Worm (Caenorhabditis elegans) whole organism, midembryonic: ENCODE data around the gene T14G10.8.

Experiments
- T22C8.4 ChIP-seq: fragments of 200-800 bp; sonication (Bioruptor generic); IDR thresholded peaks from 2 replicates; pipeline ENCODE4 v1.3.6; 2022; ENCODE audit warnings: missing genetic modification characterization, missing compliant biosample characterization
- cog-1 ChIP-seq: sonication (generic microtip); optimal IDR thresholded peaks from 2 replicates; lab custom pipeline; 2016; ENCODE audit warnings: missing genetic modification characterization, missing compliant biosample characterization
- flt-1 ChIP-seq: fragments of 200-800 bp; sonication (Bioruptor generic); IDR thresholded peaks from 2 replicates; pipeline ENCODE4 v1.3.6; 2022; ENCODE audit warnings: missing genetic modification characterization, missing compliant biosample characterization
- klf-2 ChIP-seq: fragments of 200-800 bp; sonication (Bioruptor generic); conservative IDR thresholded peaks from 2 replicates; pipeline ENCODE4 v1.3.6; 2022; ENCODE audit warnings: missing genetic modification reagents, missing genetic modification characterization, missing compliant biosample characterization
- med-1 ChIP-seq: sonication (generic microtip); optimal IDR thresholded peaks from 2 replicates; lab custom pipeline; 2017; ENCODE audit warnings: missing genetic modification characterization, mild to moderate bottlenecking, missing compliant biosample characterization, antibody characterized with exemption, missing genetic modification reagents; ENCODE audit not compliant: insufficient read depth
- ref-1 ChIP-seq: fragments of 200-800 bp; sonication (Bioruptor generic); conservative IDR thresholded peaks from 2 replicates; pipeline ENCODE4 v1.3.6; 2022; ENCODE audit warnings: missing genetic modification reagents, missing genetic modification characterization, missing compliant biosample characterization
- tab-1 ChIP-seq: fragments of 200-800 bp; sonication (Bioruptor generic); IDR thresholded peaks from 2 replicates; pipeline ENCODE4 v1.3.6; 2022; ENCODE audit warnings: missing genetic modification characterization, missing compliant biosample characterization
- ztf-23 ChIP-seq: fragments of 200-800 bp; sonication (Bioruptor generic); IDR thresholded peaks from 2 replicates; pipeline ENCODE4 v1.3.6; 2022; ENCODE audit warnings: missing genetic modification reagents, missing genetic modification characterization, missing compliant biosample characterization
- ztf-29 ChIP-seq: fragments of 200-800 bp; sonication (Bioruptor generic); IDR thresholded peaks from 2 replicates; pipeline ENCODE4 v1.3.6; 2022; ENCODE audit warnings: missing genetic modification reagents, missing genetic modification characterization, missing compliant biosample characterization

The T14G10.8 gene

DNA sequence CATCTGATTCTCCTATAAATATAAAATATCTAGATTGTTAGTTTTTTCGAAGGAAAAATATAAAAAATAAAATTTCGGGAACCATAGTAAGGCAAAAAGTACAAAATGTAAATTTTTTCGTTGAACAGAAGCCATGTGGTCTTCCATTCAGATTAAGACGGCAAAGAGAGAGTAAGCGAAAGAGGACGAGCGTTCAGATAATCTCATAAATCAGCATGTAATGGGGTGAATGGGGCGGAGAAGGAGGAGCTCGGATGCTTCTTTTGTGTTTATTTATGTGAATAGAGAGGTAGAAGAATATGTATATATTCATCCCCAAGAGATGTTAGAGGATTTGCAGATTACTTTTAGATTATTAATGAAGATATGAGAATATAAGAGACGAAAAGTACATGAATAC, 27.5 kb upstream of the T14G10.8 start, which contains the start of gene pxf-1:
Gene pxf-1 (minus strand): TSS at position 14 of the 400 bp plus-strand sequence.
- no peak for TF ChIP-seq cog-1
- TF ChIP-seq klf-2 (GFP tag; lab: Robert Waterston, UW) = no peak
- no peak for TF ChIP-seq T22C8.4 (GFP tag; lab: Robert Waterston, UW)
- no peak for TF ChIP-seq flt-1
- no peak for TF ChIP-seq tab-1 (GFP tag; lab: Robert Waterston, UW)
- TF ChIP-seq ref-1 (GFP tag; lab: Robert Waterston, UW) = no peak
- TF ChIP-seq ztf-23 = no peak
- TF ChIP-seq ztf-29 (GFP tag; lab: Robert Waterston, UW) = no peak
- no peak for TF ChIP-seq med-1 (GFP tag; lab: Kevin White, UChicago)

DNA sequence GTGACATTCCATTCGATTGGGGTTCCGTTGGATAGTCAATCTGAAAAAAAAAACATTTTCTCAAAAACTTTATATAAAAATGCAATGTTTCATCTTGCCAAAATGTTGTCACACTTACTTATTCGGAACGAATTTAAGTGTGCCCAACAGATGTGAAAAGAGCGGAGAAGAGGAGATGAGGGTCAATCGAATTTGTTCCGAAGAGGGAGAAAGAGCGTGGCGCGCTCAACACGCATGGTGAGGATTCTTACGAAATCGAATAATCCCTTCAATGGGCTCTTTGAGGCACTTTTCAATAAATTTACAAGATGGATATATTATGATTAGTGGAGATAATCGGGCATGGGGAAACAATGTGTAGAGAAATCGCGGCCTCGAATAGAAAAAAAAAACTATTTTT, 24.0 kb upstream of the T14G10.8 start:
- TF ChIP-seq tab-1 (GFP tag; lab: Robert Waterston, UW) (no peak), T22C8.4 (GFP tag; lab: Robert Waterston, UW) (no peak), ref-1 (GFP tag; lab: Robert Waterston, UW) (no peak), cog-1 (no peak), ztf-29 (GFP tag; lab: Robert Waterston, UW) (no peak), flt-1 (no peak), med-1 (GFP tag; lab: Kevin White, UChicago) (no peak), klf-2 (GFP tag; lab: Robert Waterston, UW) (no peak), ztf-23 (no peak)

DNA sequence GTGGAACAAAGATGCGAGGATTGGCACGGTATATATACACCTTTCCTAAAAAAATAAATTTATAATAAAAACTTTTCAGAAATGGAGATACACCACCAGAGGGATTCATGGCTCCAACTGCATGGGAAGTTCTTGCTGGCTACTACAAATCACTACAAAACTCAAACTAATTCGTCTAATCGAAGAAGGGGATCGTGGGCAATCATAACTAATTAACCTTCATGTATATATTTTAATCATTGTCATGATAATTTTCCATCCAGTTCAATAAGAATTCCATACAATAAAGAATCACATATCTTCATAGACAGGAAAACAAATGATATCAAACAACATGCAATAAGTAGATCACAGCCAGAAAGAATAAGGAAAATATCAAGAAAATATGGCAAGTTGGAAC, 17.3 kb upstream of the T14G10.8 start:
- TF ChIP-seq flt-1 (0 out of 2 replicates have a peak, but pooled peaks have one; percentile 12), cog-1 (no peak)

DNA sequence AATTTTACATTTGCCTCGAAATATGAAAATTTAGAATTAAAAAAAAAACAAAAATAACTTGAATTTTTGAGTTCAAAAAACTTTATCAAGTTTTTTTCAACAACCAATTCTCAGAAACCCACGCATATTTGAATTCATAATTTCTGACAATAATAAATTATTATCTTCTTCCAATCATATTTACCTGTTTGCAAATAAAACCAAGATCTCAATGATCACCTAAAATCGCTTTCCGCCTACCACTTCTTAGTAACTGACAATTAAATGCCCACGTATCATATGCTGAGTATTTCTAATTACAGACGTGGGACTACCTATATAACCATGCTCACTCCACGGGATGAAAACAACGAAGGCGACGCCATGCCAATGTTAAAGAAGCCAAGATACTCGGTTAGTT, 14.9 kb upstream of the T14G10.8 start, which contains the start of gene pps-1:
Gene pps-1 (plus strand): TSS at position 301 of the 400 bp plus-strand sequence.
- TF ChIP-seq cog-1 = no peak
- no peak for TF ChIP-seq klf-2 (GFP tag; lab: Robert Waterston, UW)
- TF ChIP-seq ztf-29 (GFP tag; lab: Robert Waterston, UW) = no peak
- TF ChIP-seq T22C8.4 (GFP tag; lab: Robert Waterston, UW) = no peak
- no peak for TF ChIP-seq tab-1 (GFP tag; lab: Robert Waterston, UW)
- TF ChIP-seq med-1 (GFP tag; lab: Kevin White, UChicago) = no peak
- no peak for TF ChIP-seq flt-1
- TF ChIP-seq ref-1 (GFP tag; lab: Robert Waterston, UW) = no peak
- no peak for TF ChIP-seq ztf-23

DNA sequence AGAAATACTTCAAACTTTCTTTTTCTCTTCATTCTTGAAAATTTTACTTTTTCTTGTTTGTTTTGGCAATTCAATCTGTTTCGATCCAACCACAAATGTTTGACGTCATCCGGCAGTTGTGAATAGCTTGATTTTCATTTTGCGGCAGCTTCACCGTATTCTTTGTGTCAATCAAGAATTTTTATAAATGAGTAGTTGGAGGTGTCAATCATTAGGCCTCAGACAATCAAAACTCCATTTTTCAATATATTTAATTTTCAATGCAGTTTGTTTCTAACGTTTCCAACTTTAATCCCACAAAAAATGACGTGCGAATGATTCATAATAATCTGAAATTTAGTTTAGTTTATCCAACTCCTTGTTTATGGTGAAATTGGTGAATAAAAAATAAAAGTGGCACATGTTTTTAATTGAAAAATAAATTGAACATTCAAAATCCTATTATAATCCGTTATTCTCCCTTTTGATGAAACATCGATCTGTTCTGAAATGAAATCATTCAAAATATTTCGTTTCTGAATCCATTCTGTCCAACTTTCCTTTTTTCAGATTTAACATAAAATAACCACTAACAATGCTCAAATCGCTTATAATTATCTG, 10.8 kb upstream of the T14G10.8 start, which contains the start of gene ttr-53:
Gene ttr-53 (plus strand): TSS at position 550 of the 600 bp plus-strand sequence.
- TF ChIP-seq ztf-23 = no peak
- no peak for TF ChIP-seq med-1 (GFP tag; lab: Kevin White, UChicago)
- no peak for TF ChIP-seq ref-1 (GFP tag; lab: Robert Waterston, UW)
- no peak for TF ChIP-seq klf-2 (GFP tag; lab: Robert Waterston, UW)
- TF ChIP-seq tab-1 (GFP tag; lab: Robert Waterston, UW) = no peak
- no peak for TF ChIP-seq ztf-29 (GFP tag; lab: Robert Waterston, UW)
- no peak for TF ChIP-seq flt-1
- TF ChIP-seq cog-1 = no peak
- no peak for TF ChIP-seq T22C8.4 (GFP tag; lab: Robert Waterston, UW)

DNA sequence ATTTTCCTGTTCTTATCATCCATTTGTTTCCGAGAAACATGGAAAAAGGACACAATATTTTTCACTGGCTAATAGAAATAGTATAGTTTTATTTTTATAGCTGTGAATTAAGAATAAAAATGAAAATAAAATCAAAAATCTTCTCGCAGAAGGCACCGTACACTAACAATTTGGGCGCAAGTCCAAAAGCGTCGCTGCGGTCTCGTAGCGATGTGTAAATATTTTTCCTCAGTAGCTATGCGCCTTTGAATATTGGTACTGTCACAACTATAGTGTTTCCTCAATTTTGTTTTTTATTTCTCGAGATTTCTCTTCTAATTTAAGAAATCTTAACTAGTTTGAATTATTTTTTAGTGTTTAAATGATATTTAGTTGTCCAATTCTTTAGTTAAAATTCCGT, 10.2 kb upstream of the T14G10.8 start:
- TF ChIP-seq klf-2 (GFP tag; lab: Robert Waterston, UW) = no peak
- no peak for TF ChIP-seq ztf-29 (GFP tag; lab: Robert Waterston, UW)
- TF ChIP-seq T22C8.4 (GFP tag; lab: Robert Waterston, UW) = no peak
- no peak for TF ChIP-seq tab-1 (GFP tag; lab: Robert Waterston, UW)
- no peak for TF ChIP-seq ref-1 (GFP tag; lab: Robert Waterston, UW)

DNA sequence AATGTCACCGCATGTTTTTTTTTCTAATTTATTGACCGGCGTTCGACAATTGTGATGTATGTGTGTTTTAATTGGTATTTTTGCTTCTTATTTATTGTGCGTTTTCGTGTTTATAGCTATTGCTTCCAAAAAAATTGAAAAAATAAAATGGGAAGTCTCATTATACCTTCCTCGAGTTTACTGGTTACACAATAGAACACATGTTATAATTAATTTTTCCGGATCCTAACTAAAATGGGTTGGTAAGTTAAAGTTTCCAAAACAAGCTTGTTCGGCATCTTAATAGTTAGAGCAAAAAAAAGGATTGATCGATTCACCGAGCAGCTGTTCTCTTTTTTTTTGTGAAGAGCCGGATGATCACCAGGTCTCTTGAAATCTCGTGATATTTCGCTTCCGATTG, 8.7 kb upstream of the T14G10.8 start, which contains the start of gene ttr-54:
Gene ttr-54 (plus strand): TSS at position 301 of the 400 bp plus-strand sequence.
- TF ChIP-seq cog-1 (no peak), klf-2 (GFP tag; lab: Robert Waterston, UW) (no peak), tab-1 (GFP tag; lab: Robert Waterston, UW) (no peak), med-1 (GFP tag; lab: Kevin White, UChicago) (no peak), T22C8.4 (GFP tag; lab: Robert Waterston, UW) (no peak), ztf-23 (no peak), ztf-29 (GFP tag; lab: Robert Waterston, UW) (no peak), ref-1 (GFP tag; lab: Robert Waterston, UW) (no peak), flt-1 (no peak)

DNA sequence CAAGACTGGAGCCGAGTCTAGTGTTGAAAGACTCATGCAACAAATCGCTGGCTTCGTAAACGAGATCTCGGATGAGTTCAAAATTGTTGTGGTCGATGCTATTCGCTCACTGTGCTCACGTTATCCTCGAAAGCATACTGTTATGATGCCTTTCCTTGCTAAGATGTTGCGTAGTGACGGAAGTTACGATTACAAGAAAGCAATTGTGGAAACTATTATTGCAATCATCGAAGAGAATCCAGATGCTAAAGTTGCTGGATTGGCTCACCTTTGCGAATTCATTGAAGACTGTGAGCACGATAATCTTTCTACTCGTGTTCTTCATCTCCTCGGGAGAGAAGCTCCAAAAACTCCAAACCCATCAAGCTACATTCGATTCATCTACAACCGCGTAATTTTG, 6.7 kb upstream of the T14G10.8 start:
- no peak for TF ChIP-seq ztf-23
- TF ChIP-seq ztf-29 (GFP tag; lab: Robert Waterston, UW) = no peak
- no peak for TF ChIP-seq flt-1

DNA sequence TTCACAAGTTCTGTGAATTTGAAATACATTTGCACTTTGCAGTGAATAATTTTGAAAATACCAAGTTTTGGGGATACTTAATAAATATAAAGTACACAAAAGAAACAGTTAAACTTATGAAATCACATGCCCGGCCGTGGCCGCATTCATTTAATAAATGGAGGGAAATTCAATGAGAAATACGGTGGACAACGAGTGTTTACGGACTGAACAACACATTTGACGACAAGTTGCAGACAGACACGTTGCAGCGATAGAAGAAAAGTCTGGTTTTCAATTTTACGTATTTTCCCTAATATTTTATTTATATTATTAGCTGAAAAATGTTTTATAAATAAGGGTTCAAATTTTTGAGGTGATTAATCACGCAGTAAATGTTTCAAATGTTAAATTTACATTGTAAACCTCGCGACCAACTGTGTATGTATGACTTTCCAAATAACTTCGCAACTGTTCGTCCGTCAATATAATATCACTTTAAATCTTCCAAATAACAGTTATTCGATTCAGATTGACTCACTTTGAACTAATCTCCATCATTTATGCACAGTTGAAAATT, 4.7 kb upstream of the T14G10.8 start, which contains the start of gene copg-1:
Gene copg-1 (plus strand): TSS at position 509 of the 559 bp plus-strand sequence.
- no peak for TF ChIP-seq cog-1
- no peak for TF ChIP-seq flt-1
- TF ChIP-seq ref-1 (GFP tag; lab: Robert Waterston, UW) = no peak
- no peak for TF ChIP-seq med-1 (GFP tag; lab: Kevin White, UChicago)
- TF ChIP-seq ztf-23 = no peak
- no peak for TF ChIP-seq klf-2 (GFP tag; lab: Robert Waterston, UW)
- no peak for TF ChIP-seq T22C8.4 (GFP tag; lab: Robert Waterston, UW)
- TF ChIP-seq tab-1 (GFP tag; lab: Robert Waterston, UW) = no peak
- TF ChIP-seq ztf-29 (GFP tag; lab: Robert Waterston, UW) = no peak

DNA sequence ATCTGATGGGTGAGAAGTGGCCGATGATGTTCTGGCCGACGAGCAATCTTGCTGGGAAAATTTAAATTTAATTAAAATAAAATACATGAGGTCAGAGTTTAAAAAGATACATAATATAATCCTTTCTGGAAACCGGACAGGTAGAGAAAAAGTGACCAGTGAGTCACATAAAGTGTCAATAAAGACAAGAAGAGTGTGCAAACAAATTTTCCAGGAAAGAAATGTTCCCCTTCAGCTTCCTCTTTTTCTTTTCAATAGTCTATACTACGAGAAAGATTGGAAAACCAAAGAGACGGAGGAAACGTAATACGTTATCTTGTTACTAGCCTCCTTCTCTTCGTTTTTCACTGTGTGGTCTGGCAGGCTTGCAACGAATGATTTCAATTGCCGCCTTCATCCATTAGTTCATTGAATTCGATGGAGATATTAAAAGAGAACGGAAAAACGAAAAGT, 3.8 kb upstream of the T14G10.8 start, which contains the start of gene tsp-12:
Gene tsp-12 (minus strand): TSS at position 51 of the 453 bp plus-strand sequence.
- TF ChIP-seq cog-1 (no peak), med-1 (GFP tag; lab: Kevin White, UChicago) (no peak), klf-2 (GFP tag; lab: Robert Waterston, UW) (no peak), ztf-29 (GFP tag; lab: Robert Waterston, UW) (no peak), flt-1 (no peak), tab-1 (GFP tag; lab: Robert Waterston, UW) (no peak), ref-1 (GFP tag; lab: Robert Waterston, UW) (no peak), ztf-23 (no peak), T22C8.4 (GFP tag; lab: Robert Waterston, UW) (no peak)
